Worm (Caenorhabditis elegans): ENCODE data around the gene del-8.

Gene del-8

DNA sequence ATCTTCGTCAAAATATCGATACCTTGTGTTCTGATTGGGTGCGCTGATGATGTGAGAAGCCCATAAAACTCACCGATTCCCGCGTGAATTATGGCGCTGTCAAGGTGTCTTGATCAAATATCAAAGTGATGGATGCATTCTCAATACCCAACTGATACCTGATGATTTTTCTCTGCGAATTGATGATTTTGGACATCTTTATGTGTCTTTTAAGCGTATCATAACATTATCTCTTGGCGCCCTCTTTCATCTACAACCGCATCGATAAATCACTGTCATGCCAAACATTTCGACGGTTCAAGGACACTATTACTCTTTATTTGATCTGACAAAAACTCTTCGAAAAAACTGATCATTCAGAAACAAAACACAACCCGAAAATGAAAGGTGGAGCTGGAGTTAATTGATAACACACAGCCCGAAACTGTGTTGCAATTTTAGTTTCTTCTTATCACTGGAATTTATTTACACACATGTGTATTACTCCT, 41.9 kb upstream of the del-8 start (continued):
- TF ChIP-seq F37D6.2 (tag; optimal IDR thresholded peaks at IDR 0.05) (no peak), arid-1 (GFP tag; conservative IDR thresholded peaks at IDR 0.05) (no peak), zfp-3 (GFP tag; conservative IDR thresholded peaks at IDR 0.05) (no peak), madf-9 (GFP tag; conservative IDR thresholded peaks at IDR 0.05) (no peak), T26A8.4 (GFP tag; IDR thresholded peaks at IDR 0.05) (no peak), unc-130 (GFP tag; optimal IDR thresholded peaks at IDR 0.05) (no peak), attf-4 (tag; optimal IDR thresholded peaks at IDR 0.05) (no peak), zip-2 (tag; optimal IDR thresholded peaks at IDR 0.05) (no peak), zag-1 (tag; optimal IDR thresholded peaks at IDR 0.05) (no peak), madf-5 (GFP tag; IDR thresholded peaks at IDR 0.05) (no peak), ama-1 (optimal IDR thresholded peaks at IDR 0.05) (no peak), T20F7.1 (GFP tag; optimal IDR thresholded peaks at IDR 0.05) (no peak), ztf-7 (tag; optimal IDR thresholded peaks at IDR 0.05) (no peak), lin-38 (GFP tag; IDR thresholded peaks at IDR 0.05) (no peak), F49E8.2 (tag; optimal IDR thresholded peaks at IDR 0.05; ENCODE audit: borderline replicate concordance) (no peak), duxl-1 (tag; optimal IDR thresholded peaks at IDR 0.05; ENCODE audit: poor library complexity) (no peak), mdl-1 (tag; optimal IDR thresholded peaks at IDR 0.05) (peak in 1 of 2 experiments; percentile 28), lin-39 (tag; optimal IDR thresholded peaks at IDR 0.05) (no peak), Y48G9A.11 (GFP tag; IDR thresholded peaks at IDR 0.05) (no peak), lim-7 (GFP tag; IDR thresholded peaks at IDR 0.05) (no peak), tag-97 (GFP tag; IDR thresholded peaks at IDR 0.05) (no peak), D1046.2 (GFP tag; IDR thresholded peaks at IDR 0.05) (no peak), nhr-11 (tag; optimal IDR thresholded peaks at IDR 0.05) (peak; percentile 28), unc-62 (GFP tag; optimal IDR thresholded peaks at IDR 0.05 in 1 of 2) (peak in 1 of 2 experiments; percentile 100), unc-62 (tag; optimal IDR thresholded peaks at IDR 0.05) (no peak), fkh-10 (GFP tag; optimal IDR thresholded peaks at IDR 0.05) (no peak), ceh-62 (tag; optimal IDR thresholded peaks at IDR 0.05) (no peak), saeg-2 (GFP tag; IDR thresholded peaks at IDR 0.05) (no peak), tra-1 (GFP tag; IDR thresholded peaks at IDR 0.05) (peak; percentile 45; the same call in 1 of the 2 replicates), nhr-28 (tag; optimal IDR thresholded peaks at IDR 0.05) (peak; percentile 52), vab-7 (GFP tag; IDR thresholded peaks at IDR 0.05) (no peak), ZK337.2 (GFP tag; IDR thresholded peaks at IDR 0.05) (no peak), hlh-30 (tag; optimal IDR thresholded peaks at IDR 0.05; ENCODE audit: insufficient read depth) (peak; percentile 26), nhr-111 (GFP tag; optimal IDR thresholded peaks at IDR 0.05) (no peak), spr-3 (GFP tag; optimal IDR thresholded peaks at IDR 0.05) (no peak), snpc-4 (tag; optimal IDR thresholded peaks at IDR 0.05) (no peak), R02D3.7 (tag; optimal IDR thresholded peaks at IDR 0.05) (no peak), F44E2.7 (GFP tag; IDR thresholded peaks at IDR 0.05) (no peak)

DNA sequence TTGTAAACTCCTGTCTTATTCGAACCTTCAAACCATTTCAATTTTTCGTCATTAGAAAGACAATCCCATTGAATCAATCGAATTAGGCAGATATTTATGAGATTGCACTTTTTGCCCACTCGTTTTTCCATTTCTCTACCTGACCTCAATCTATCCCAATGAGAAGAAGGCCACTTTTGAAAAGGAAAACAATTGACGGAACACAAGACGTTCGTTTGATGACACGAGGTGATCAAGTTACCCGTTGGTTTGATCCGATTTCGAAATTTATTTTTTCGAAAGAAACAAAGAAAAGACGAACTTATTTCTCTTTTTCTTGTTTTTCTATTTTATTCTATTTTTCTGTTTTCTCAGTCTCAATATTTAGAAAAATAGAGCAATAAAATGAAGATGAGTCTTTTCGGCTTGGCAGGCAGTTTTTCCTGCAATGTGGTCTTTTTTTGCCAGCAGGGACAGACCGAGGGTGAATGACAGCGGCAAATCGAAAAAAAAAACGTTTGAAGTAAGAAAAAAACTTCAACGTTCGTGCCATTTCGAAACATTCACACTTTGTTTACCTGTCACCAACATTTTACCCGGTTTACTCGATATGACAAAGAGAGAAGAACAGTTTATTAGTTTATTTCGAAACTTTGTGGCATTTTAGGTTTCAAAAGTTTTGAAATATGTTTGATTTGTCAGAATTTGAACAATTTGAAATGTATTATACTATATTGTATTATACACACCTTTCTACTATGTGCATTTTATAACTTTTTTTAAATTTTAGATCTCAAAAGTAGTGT, 41.0 kb upstream of the del-8 start:
- TF ChIP-seq daf-16 (GFP tag; optimal IDR thresholded peaks at IDR 0.05) (peak in 1 of 2 experiments; percentile 18), daf-16 (tag; optimal IDR thresholded peaks at IDR 0.05) (no peak), D1046.2 (GFP tag; IDR thresholded peaks at IDR 0.05) (no peak), mxl-2 (GFP tag; conservative IDR thresholded peaks at IDR 0.05) (no peak), fos-1 (tag; optimal IDR thresholded peaks at IDR 0.05) (no peak), Y105C5A.15 (GFP tag; IDR thresholded peaks at IDR 0.05) (no peak), pqm-1 (tag; optimal IDR thresholded peaks at IDR 0.05) (no peak), vab-7 (GFP tag; IDR thresholded peaks at IDR 0.05) (no peak), dmd-9 (GFP tag; IDR thresholded peaks at IDR 0.05) (no peak), aha-1 (tag) (peak; percentile 80), ceh-62 (tag; optimal IDR thresholded peaks at IDR 0.05) (no peak), lin-1 (GFP tag; IDR thresholded peaks at IDR 0.05) (no peak), gei-8 (GFP tag; optimal IDR thresholded peaks at IDR 0.05) (no peak), egl-43 (GFP tag; IDR thresholded peaks at IDR 0.05) (no peak), nhr-237 (tag; optimal IDR thresholded peaks at IDR 0.05) (no peak), F49E8.2 (tag; optimal IDR thresholded peaks at IDR 0.05; ENCODE audit: borderline replicate concordance) (no peak), fkh-10 (GFP tag; optimal IDR thresholded peaks at IDR 0.05) (no peak), snpc-1.2 (GFP tag; IDR thresholded peaks at IDR 0.05) (no peak), aly-2 (tag; optimal IDR thresholded peaks at IDR 0.05) (no peak), unc-62 (GFP tag; optimal IDR thresholded peaks at IDR 0.05 in 1 of 2) (peak in 1 of 2 experiments; percentile 25), unc-62 (tag; optimal IDR thresholded peaks at IDR 0.05) (no peak)

Data from whole organism, L4 larva.